Fruit fly (Drosophila melanogaster) whole organism, embryonic: ENCODE data around the gene CG32544.
A peak's percentile ranks its signal among the peaks of the same experiment; 100 is the strongest.

Experiments
- CG10267 ChIP-seq: fragments of 200-800 bp; sonication (Bioruptor generic); optimal IDR thresholded peaks from 2 replicates; lab custom pipeline; 2018; ENCODE audit warnings: missing biosample characterization, mild to moderate bottlenecking, missing genetic modification characterization, moderate library complexity
- CG10462 ChIP-seq: fragments of 200-800 bp; sonication (Bioruptor generic); optimal IDR thresholded peaks from 2 replicates; lab custom pipeline; 2016; ENCODE audit warnings: missing biosample characterization, missing genetic modification characterization
- CG10543 ChIP-seq: fragments of 200-800 bp; sonication (Bioruptor generic); optimal IDR thresholded peaks from 3 replicates; lab custom pipeline; 2017; ENCODE audit warnings: missing biosample characterization, mild to moderate bottlenecking, missing genetic modification characterization, moderate library complexity
- CG10565 ChIP-seq: fragments of 200-800 bp; sonication (Bioruptor generic); optimal IDR thresholded peaks from 3 replicates; lab custom pipeline; 2016; ENCODE audit warnings: missing biosample characterization, mild to moderate bottlenecking, missing genetic modification characterization
- CG12155 ChIP-seq: fragments of 200-800 bp; sonication (Bioruptor generic); optimal IDR thresholded peaks from 3 replicates; lab custom pipeline; 2016; ENCODE audit warnings: missing biosample characterization, missing genetic modification characterization
- CG12744 ChIP-seq: fragments of 200-800 bp; sonication (Bioruptor generic); optimal IDR thresholded peaks from 2 replicates; lab custom pipeline; 2016; ENCODE audit warnings: missing biosample characterization, missing genetic modification characterization
- CG14667 ChIP-seq: fragments of 200-800 bp; sonication (Bioruptor generic); IDR thresholded peaks from 2 replicates; pipeline ENCODE4 v1.3.6; 2022; ENCODE audit warnings: missing biosample characterization, missing genetic modification characterization
- CG1603 ChIP-seq: fragments of 200-800 bp; sonication (Bioruptor generic); optimal IDR thresholded peaks from 2 replicates; lab custom pipeline; 2019; ENCODE audit warnings: missing biosample characterization, mild to moderate bottlenecking, missing genetic modification characterization, moderate library complexity
- CG2120 ChIP-seq: fragments of 200-800 bp; sonication (Bioruptor generic); optimal IDR thresholded peaks from 3 replicates; lab custom pipeline; 2016; ENCODE audit warnings: missing biosample characterization, missing genetic modification characterization
- CG2129 ChIP-seq: fragments of 200-800 bp; sonication (Bioruptor generic); IDR thresholded peaks from 2 replicates; pipeline ENCODE4 v1.3.6; 2022; ENCODE audit warnings: missing biosample characterization, missing genetic modification characterization; ENCODE audit not compliant: partially characterized antibody
- CG2199 ChIP-seq: fragments of 200-800 bp; sonication (Bioruptor generic); IDR thresholded peaks from 3 replicates; pipeline ENCODE4 v1.3.6; 2022; ENCODE audit warnings: missing biosample characterization, missing genetic modification characterization
- CG2678 ChIP-seq: fragments of 200-800 bp; sonication (Bioruptor generic); optimal IDR thresholded peaks from 3 replicates; lab custom pipeline; 2019; ENCODE audit warnings: missing biosample characterization, mild to moderate bottlenecking, missing genetic modification characterization, moderate library complexity
- CG30403 ChIP-seq: fragments of 200-800 bp; sonication (Bioruptor generic); optimal IDR thresholded peaks from 3 replicates; lab custom pipeline; 2016; ENCODE audit warnings: missing biosample characterization, missing genetic modification characterization
- CG7357 ChIP-seq: fragments of 200-800 bp; sonication (Bioruptor generic); IDR thresholded peaks from 3 replicates; pipeline ENCODE4 v1.3.6; 2022; ENCODE audit warnings: missing biosample characterization, missing genetic modification characterization
- CG7745 ChIP-seq: fragments of 200-800 bp; sonication (Bioruptor generic); optimal IDR thresholded peaks from 2 replicates; lab custom pipeline; 2018; ENCODE audit warnings: missing biosample characterization, mild to moderate bottlenecking, missing genetic modification characterization, moderate library complexity
- Deaf1 ChIP-seq: fragments of 200-800 bp; optimal IDR thresholded peaks from 3 replicates; lab custom pipeline; 2019; ENCODE audit warnings: missing biosample characterization, mild to moderate bottlenecking, missing genetic modification characterization, moderate library complexity
- Dref ChIP-seq: fragments of 200-800 bp; sonication (Bioruptor generic); IDR thresholded peaks from 2 replicates; pipeline ENCODE4 v1.3.6; 2022; ENCODE audit warnings: missing biosample characterization, missing genetic modification characterization
- Ets65A ChIP-seq: fragments of 200-800 bp; sonication (Bioruptor generic); peaks from one replicate; lab custom pipeline; 2016; ENCODE audit warnings: missing biosample characterization, missing genetic modification characterization
- Hr51 ChIP-seq, 2 experiments: fragments of 200-800 bp; sonication (Bioruptor generic); optimal IDR thresholded peaks; 2 replicates in 1 of 2; 3 replicates in 1 of 2; lab custom pipeline; 2016 to 2018; ENCODE audit warnings: missing biosample characterization in 2 of 2, missing genetic modification characterization in 2 of 2, mild to moderate bottlenecking in 1 of 2, moderate library complexity in 1 of 2
- Hr78 ChIP-seq, 2 experiments: fragments of 200-800 bp in 1 of 2; fragments of >200 bp in 1 of 2; sonication (Bioruptor generic) in 1 of 2; optimal IDR thresholded peaks; 2 replicates each; lab custom pipeline; 2017 to 2019; ENCODE audit warnings: missing biosample characterization in 2 of 2, missing genetic modification characterization in 2 of 2, mild to moderate bottlenecking in 1 of 2, moderate library complexity in 1 of 2
- MBD-R2 ChIP-seq: fragments of 200-800 bp; sonication (Bioruptor generic); IDR thresholded peaks from 2 replicates; pipeline ENCODE4 v1.3.6; 2022; ENCODE audit warnings: missing biosample characterization, missing genetic modification characterization
- MTF-1 ChIP-seq: fragments of 200-800 bp; sonication (Bioruptor generic); optimal IDR thresholded peaks from 2 replicates; lab custom pipeline; 2018; ENCODE audit warnings: missing biosample characterization, mild to moderate bottlenecking, missing genetic modification characterization, borderline replicate concordance
- Med ChIP-seq: fragments of 200-800 bp; sonication (Bioruptor generic); peaks from one replicate; lab custom pipeline; 2016; ENCODE audit warnings: missing biosample characterization, missing genetic modification characterization, mild to moderate bottlenecking, inconsistent platforms, moderate library complexity
- Mes4 ChIP-seq: fragments of 200-800 bp; sonication (Bioruptor generic); optimal IDR thresholded peaks from 2 replicates; lab custom pipeline; 2016; ENCODE audit warnings: missing biosample characterization, missing genetic modification characterization
- Myb ChIP-seq: fragments of 200-800 bp; sonication (Bioruptor generic); optimal IDR thresholded peaks from 2 replicates; lab custom pipeline; 2016; ENCODE audit warnings: missing biosample characterization, missing genetic modification characterization
- NFAT ChIP-seq: fragments of 200-800 bp; sonication (Bioruptor generic); IDR thresholded peaks from 2 replicates; pipeline ENCODE4 v1.3.6; 2022; ENCODE audit warnings: missing biosample characterization, missing genetic modification characterization
- Neu2 ChIP-seq: fragments of 200-800 bp; sonication (Bioruptor generic); optimal IDR thresholded peaks from 3 replicates; lab custom pipeline; 2016; ENCODE audit warnings: missing biosample characterization, missing genetic modification characterization, borderline replicate concordance
- Opbp ChIP-seq: fragments of 200-800 bp; sonication (Bioruptor generic); IDR thresholded peaks from 3 replicates; pipeline ENCODE4 v1.3.6; 2022; ENCODE audit warnings: missing biosample characterization, missing genetic modification characterization; ENCODE audit not compliant: partially characterized antibody
- Pdp1 ChIP-seq, 2 experiments: fragments of 200-800 bp; sonication (Bioruptor generic); optimal IDR thresholded peaks; 3 replicates each; lab custom pipeline; 2016; ENCODE audit warnings: missing biosample characterization in 2 of 2, missing genetic modification characterization in 2 of 2, mild to moderate bottlenecking in 1 of 2, moderate library complexity in 1 of 2
- Sry-β ChIP-seq: fragments of 200-800 bp; sonication (Bioruptor generic); optimal IDR thresholded peaks from 2 replicates; lab custom pipeline; 2018; ENCODE audit warnings: missing biosample characterization, mild to moderate bottlenecking, missing genetic modification characterization, moderate library complexity
- Trl ChIP-seq, 3 experiments: fragments of >200 bp in 2 of 3; fragments of 200-800 bp in 1 of 3; sonication (Bioruptor generic) in 1 of 3; optimal IDR thresholded peaks; 2 replicates in 1 of 3; 3 replicates in 2 of 3; lab custom pipeline; 2016 to 2017; ENCODE audit warnings: missing biosample characterization in 1 of 3, missing genetic modification characterization in 1 of 3
- Xrp1 ChIP-seq: fragments of 200-800 bp; sonication (Bioruptor generic); IDR thresholded peaks from 2 replicates; pipeline ENCODE4 v1.3.6; 2022; ENCODE audit warnings: missing biosample characterization, missing genetic modification characterization
- al ChIP-seq: fragments of 200-800 bp; sonication (Bioruptor generic); IDR thresholded peaks from 2 replicates; pipeline ENCODE4 v1.3.6; 2022; ENCODE audit warnings: missing biosample characterization, missing genetic modification characterization
- aop ChIP-seq: fragments of 200-800 bp; sonication (Bioruptor generic); IDR thresholded peaks from 2 replicates; pipeline ENCODE4 v1.3.6; 2022; ENCODE audit warnings: missing biosample characterization, missing genetic modification characterization
- ato ChIP-seq: fragments of 200-800 bp; sonication (Bioruptor generic); IDR thresholded peaks from 2 replicates; pipeline ENCODE4 v1.3.6; 2022; ENCODE audit warnings: missing biosample characterization, missing genetic modification characterization; ENCODE audit not compliant: partially characterized antibody
- btn ChIP-seq: fragments of 200-800 bp; sonication (Bioruptor generic); optimal IDR thresholded peaks from 2 replicates; lab custom pipeline; 2016; ENCODE audit warnings: missing biosample characterization, missing genetic modification characterization
- ewg ChIP-seq: fragments of 200-800 bp; sonication (Bioruptor generic); optimal IDR thresholded peaks from 3 replicates; lab custom pipeline; 2017; ENCODE audit warnings: mild to moderate bottlenecking, missing biosample characterization, missing genetic modification reagents, missing genetic modification characterization
- grau ChIP-seq: fragments of 200-800 bp; optimal IDR thresholded peaks from 3 replicates; lab custom pipeline; 2019; ENCODE audit warnings: missing biosample characterization, mild to moderate bottlenecking, missing genetic modification characterization, moderate library complexity
- gsb ChIP-seq: fragments of 200-800 bp; sonication (Bioruptor generic); IDR thresholded peaks from 2 replicates; pipeline ENCODE4 v1.3.6; 2022; ENCODE audit warnings: missing biosample characterization, missing genetic modification characterization
- her ChIP-seq: fragments of 200-800 bp; sonication (Bioruptor generic); optimal IDR thresholded peaks from 2 replicates; lab custom pipeline; 2016; ENCODE audit warnings: missing biosample characterization, missing genetic modification characterization
- lmd ChIP-seq: fragments of 200-800 bp; sonication (Bioruptor generic); IDR thresholded peaks from 2 replicates; pipeline ENCODE4 v1.3.6; 2022; ENCODE audit warnings: missing biosample characterization, missing genetic modification characterization
- onecut ChIP-seq: fragments of 200-800 bp; sonication (Bioruptor generic); IDR thresholded peaks from 2 replicates; pipeline ENCODE4 v1.3.6; 2022; ENCODE audit warnings: missing biosample characterization, missing genetic modification characterization
- pfk ChIP-seq: fragments of 200-800 bp; sonication (Bioruptor generic); optimal IDR thresholded peaks from 2 replicates; lab custom pipeline; 2018; ENCODE audit warnings: missing biosample characterization, mild to moderate bottlenecking, missing genetic modification characterization, moderate library complexity
- rib ChIP-seq: fragments of 200-800 bp; sonication (Bioruptor generic); IDR thresholded peaks from 2 replicates; pipeline ENCODE4 v1.3.6; 2022; ENCODE audit warnings: missing biosample characterization, missing genetic modification characterization
- salm ChIP-seq: fragments of 200-800 bp; sonication (Bioruptor generic); optimal IDR thresholded peaks from 2 replicates; lab custom pipeline; 2018; ENCODE audit warnings: missing biosample characterization, mild to moderate bottlenecking, missing genetic modification characterization
- sna ChIP-seq: fragments of 200-800 bp; sonication (Bioruptor generic); IDR thresholded peaks from 2 replicates; pipeline ENCODE4 v1.3.6; 2022; ENCODE audit warnings: missing biosample characterization, missing genetic modification characterization; ENCODE audit not compliant: partially characterized antibody
- stc ChIP-seq: fragments of 200-800 bp; sonication (Bioruptor generic); IDR thresholded peaks from 2 replicates; pipeline ENCODE4 v1.3.6; 2022; ENCODE audit warnings: missing biosample characterization, missing genetic modification characterization
- tin ChIP-seq: fragments of 200-800 bp; sonication (Bioruptor generic); optimal IDR thresholded peaks from 3 replicates; lab custom pipeline; 2016; ENCODE audit warnings: missing biosample characterization, missing genetic modification characterization
- tx ChIP-seq: fragments of 200-800 bp; sonication (Bioruptor generic); optimal IDR thresholded peaks from 2 replicates; lab custom pipeline; 2016; ENCODE audit warnings: missing biosample characterization, missing genetic modification characterization
- wdn ChIP-seq: fragments of 200-800 bp; sonication (Bioruptor generic); IDR thresholded peaks from 2 replicates; pipeline ENCODE4 v1.3.6; 2022; ENCODE audit warnings: missing biosample characterization, missing genetic modification characterization

CG32544 gene

DNA sequence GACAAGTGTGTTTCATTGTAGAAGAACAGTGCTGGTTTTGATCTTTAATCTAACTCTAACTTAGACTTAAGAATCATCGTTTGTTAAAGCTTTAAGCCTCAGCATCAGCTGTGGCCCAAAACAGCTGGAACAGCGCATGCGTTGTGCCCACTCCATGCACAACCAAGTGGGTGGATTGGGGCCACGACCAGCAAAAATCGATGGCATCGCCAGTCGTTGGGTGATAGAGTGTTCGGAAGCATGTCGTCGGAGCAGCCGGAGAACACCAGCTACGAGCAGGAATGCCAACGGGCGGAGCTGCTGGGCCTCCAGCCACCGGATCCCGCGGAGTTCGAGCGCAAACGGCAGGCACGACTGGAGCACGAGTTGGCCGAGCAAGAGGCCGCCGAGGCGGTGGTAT is at the start of gene CG32544:
Gene CG32544 (plus strand): TSS at position 211 of the 400 bp plus-strand sequence.
- TF ChIP-seq CG7357 (GFP tag; lab: Robert Waterston, UW) (no peak), CG2199 (GFP tag; lab: Robert Waterston, UW) (no peak), Sry-β (GFP tag; lab: Kevin White, UChicago) (no peak), CG10267 (tag; lab: Kevin White, UChicago) (no peak), tx (GFP tag; lab: Kevin White, UChicago) (no peak), stc (GFP tag; lab: Robert Waterston, UW) (no peak), MTF-1 (GFP tag; lab: Kevin White, UChicago) (no peak), ato (GFP tag; lab: Robert Waterston, UW) (no peak), Hr51 (GFP tag; optimal IDR thresholded peaks at IDR 0.05; lab: Kevin White, UChicago) (peak in 1 of 2 experiments; percentile 22), wdn (no peak), gsb (GFP tag; lab: Robert Waterston, UW) (no peak), MBD-R2 (GFP tag; lab: Robert Waterston, UW) (0 out of 2 replicates have a peak, but pooled peaks have one; percentile 17), NFAT (GFP tag; lab: Robert Waterston, UW) (no peak), CG14667 (no peak), ewg (GFP tag; lab: Kevin White, UChicago) (peak; percentile 82), rib (GFP tag; lab: Robert Waterston, UW) (no peak), CG10565 (GFP tag; lab: Kevin White, UChicago) (no peak), grau (tag; lab: Kevin White, UChicago) (no peak), CG1603 (tag; lab: Kevin White, UChicago) (no peak), Deaf1 (peak; percentile 74), Dref (GFP tag; lab: Robert Waterston, UW) (no peak), Trl (optimal IDR thresholded peaks at IDR 0.05; lab: Kevin White, UChicago) (no peak), Trl (GFP tag; optimal IDR thresholded peaks at IDR 0.05; lab: Kevin White, UChicago) (no peak), btn (GFP tag; lab: Kevin White, UChicago) (no peak), onecut (GFP tag; lab: Robert Waterston, UW) (peak; percentile 95), Med (GFP tag; lab: Kevin White, UChicago) (peak; percentile 9)

DNA sequence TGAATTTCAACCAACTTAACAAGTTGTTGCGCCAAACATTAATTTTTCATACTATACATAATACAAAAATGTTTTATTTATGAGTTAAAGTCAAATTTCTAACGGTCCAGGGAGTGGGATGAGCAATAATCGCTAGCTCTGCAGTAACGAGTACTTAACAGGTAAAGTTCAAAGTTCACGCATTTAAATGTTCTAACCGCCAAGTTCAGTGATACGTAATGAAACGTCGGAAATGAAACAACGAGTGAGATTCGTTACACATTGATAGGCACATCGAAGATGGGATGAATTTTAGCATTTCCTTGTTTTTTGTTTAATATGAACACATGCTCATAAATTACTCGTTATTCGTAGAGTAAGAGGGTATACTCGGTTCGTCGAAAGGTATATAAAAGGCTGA is 48.0 kb upstream of the CG32544 start:
- TF ChIP-seq CG10543 (GFP tag; lab: Kevin White, UChicago) (no peak), CG7745 (no peak), al (no peak), Xrp1 (no peak), pfk (GFP tag; lab: Kevin White, UChicago) (peak; percentile 76), CG10462 (GFP tag; lab: Kevin White, UChicago) (no peak), tin (no peak), aop (GFP tag; lab: Robert Waterston, UW) (no peak), CG2120 (GFP tag; lab: Kevin White, UChicago) (no peak), Opbp (no peak), Pdp1 (GFP tag; optimal IDR thresholded peaks at IDR 0.05; lab: Kevin White, UChicago) (no peak), NFAT (GFP tag; lab: Robert Waterston, UW) (no peak), Neu2 (no peak), salm (no peak), her (no peak), sna (no peak), lmd (GFP tag; lab: Robert Waterston, UW) (no peak), tx (GFP tag; lab: Kevin White, UChicago) (no peak), Myb (GFP tag; lab: Kevin White, UChicago) (no peak), CG12155 (peak; percentile 72), CG30403 (GFP tag; lab: Kevin White, UChicago) (no peak), Hr51 (GFP tag; optimal IDR thresholded peaks at IDR 0.05; lab: Kevin White, UChicago) (peak in 1 of 2 experiments; percentile 15), Mes4 (no peak), CG2678 (no peak), CG2129 (GFP tag; lab: Robert Waterston, UW) (no peak), Hr78 (GFP tag; optimal IDR thresholded peaks at IDR 0.05; lab: Kevin White, UChicago) (peak in 1 of 2 experiments; percentile 31), CG12744 (GFP tag; lab: Kevin White, UChicago) (no peak), Ets65A (no peak)
